Fruit fly (Drosophila melanogaster) whole organism: ENCODE results near the gene dbf.

ENCODE experiments used
- CG8478 ChIP-seq: fragments of >200 bp; optimal IDR thresholded peaks from 2 replicates; lab custom pipeline; 2018; ENCODE audit warnings: inconsistent platforms
- Dll ChIP-seq: fragments of >200 bp; optimal IDR thresholded peaks from 2 replicates; lab custom pipeline; 2017
- EcR ChIP-seq, 2 experiments: fragments of >200 bp; optimal IDR thresholded peaks; 2 replicates each; lab custom pipeline; 2017; ENCODE audit warnings: missing biosample characterization in 2 of 2, missing genetic modification characterization in 2 of 2, missing genetic modification reagents in 2 of 2
- pan ChIP-seq: fragments of >200 bp; optimal IDR thresholded peaks from 2 replicates; lab custom pipeline; 2017
- psq ChIP-seq: fragments of >200 bp; optimal IDR thresholded peaks from 2 replicates; lab custom pipeline; 2017
- usp ChIP-seq: fragments of >200 bp; optimal IDR thresholded peaks from 2 replicates; lab custom pipeline; 2017; ENCODE audit warnings: missing biosample characterization, missing genetic modification characterization, mixed read lengths

The dbf gene

DNA sequence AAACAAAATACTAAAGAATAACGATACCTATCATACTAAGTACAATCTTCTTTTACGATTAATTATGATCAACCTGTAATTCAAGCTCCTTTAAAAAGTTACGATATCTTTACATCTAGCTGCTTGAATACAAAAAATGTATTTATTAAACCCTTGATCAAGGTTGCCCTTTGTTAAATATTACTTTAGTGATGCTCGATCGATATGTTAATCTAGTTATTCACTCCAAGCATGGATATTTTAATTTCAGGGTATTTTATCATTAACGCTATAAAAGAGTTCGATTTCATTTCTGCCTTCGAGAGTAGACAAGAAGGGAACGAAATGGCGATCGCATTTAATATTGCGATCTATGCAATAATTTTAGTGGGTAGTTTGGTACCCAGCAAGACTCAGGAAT, 7.7 kb upstream of the dbf start, which contains the start of gene CG18284:
CG18284 (plus strand) TSS at position 301 of the 400 bp plus-strand sequence.
- no peak for TF ChIP-seq Dll (lab: Kevin White, UChicago)
- no peak for TF ChIP-seq CG8478 (lab: Kevin White, UChicago)
- no peak for TF ChIP-seq psq (lab: Kevin White, UChicago)
- TF ChIP-seq pan (lab: Kevin White, UChicago): no peak
- TF ChIP-seq EcR (GFP tag; optimal IDR thresholded peaks at IDR 0.05; lab: Kevin White, UChicago): no peak
- no peak for TF ChIP-seq usp (GFP tag; lab: Kevin White, UChicago)

DNA sequence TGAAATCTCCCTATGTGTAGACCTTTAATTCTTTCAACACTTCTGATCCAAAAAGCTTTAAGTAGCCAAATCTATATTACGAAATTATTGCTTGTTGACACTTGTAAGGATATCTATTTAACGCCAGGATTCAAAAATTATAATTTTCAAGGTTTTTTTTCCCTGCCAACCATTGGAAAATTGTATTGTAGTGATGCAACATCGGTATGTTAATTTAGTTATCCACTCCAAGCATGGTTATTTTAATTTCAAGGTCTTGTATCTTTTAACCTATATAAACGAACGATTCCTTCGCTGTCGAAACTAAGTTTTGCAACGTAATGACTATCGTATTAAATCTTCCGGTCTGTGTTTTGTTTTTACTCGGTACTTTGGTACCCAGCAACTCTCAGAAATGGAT, 5.3 kb upstream of the dbf start, which contains the start of gene CG17097:
CG17097 (plus strand) TSS at position 301 of the 400 bp plus-strand sequence.
- no peak for TF ChIP-seq usp (GFP tag; lab: Kevin White, UChicago)
- no peak for TF ChIP-seq EcR (GFP tag; optimal IDR thresholded peaks at IDR 0.05; lab: Kevin White, UChicago)
- no peak for TF ChIP-seq pan (lab: Kevin White, UChicago)
- TF ChIP-seq CG8478 (lab: Kevin White, UChicago): no peak
- TF ChIP-seq Dll (lab: Kevin White, UChicago): no peak
- TF ChIP-seq psq (lab: Kevin White, UChicago): no peak

DNA sequence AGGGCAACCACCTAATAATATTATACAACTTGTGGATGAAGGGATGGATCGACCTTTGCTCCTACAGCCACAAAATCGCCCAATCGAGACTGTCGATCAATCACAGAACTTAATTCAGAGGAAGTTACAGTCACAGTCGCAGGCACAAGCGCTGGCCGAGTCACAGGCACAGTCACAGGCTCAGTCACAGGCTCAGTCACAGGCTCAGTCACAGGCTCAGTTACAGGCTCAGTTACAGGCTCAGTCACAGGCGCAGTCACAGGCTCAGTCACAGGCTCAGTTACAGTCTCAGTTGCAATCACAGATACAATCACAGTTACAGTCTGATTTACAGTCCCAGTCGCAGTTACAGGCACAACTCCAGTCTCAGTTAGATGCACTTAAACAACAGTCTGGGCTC, 4.7 kb upstream of the dbf start:
- TF ChIP-seq pan (lab: Kevin White, UChicago) (no peak), usp (GFP tag; lab: Kevin White, UChicago) (no peak), psq (lab: Kevin White, UChicago) (no peak), EcR (GFP tag; optimal IDR thresholded peaks at IDR 0.05; lab: Kevin White, UChicago) (no peak), Dll (lab: Kevin White, UChicago) (no peak), CG8478 (lab: Kevin White, UChicago) (no peak)

DNA sequence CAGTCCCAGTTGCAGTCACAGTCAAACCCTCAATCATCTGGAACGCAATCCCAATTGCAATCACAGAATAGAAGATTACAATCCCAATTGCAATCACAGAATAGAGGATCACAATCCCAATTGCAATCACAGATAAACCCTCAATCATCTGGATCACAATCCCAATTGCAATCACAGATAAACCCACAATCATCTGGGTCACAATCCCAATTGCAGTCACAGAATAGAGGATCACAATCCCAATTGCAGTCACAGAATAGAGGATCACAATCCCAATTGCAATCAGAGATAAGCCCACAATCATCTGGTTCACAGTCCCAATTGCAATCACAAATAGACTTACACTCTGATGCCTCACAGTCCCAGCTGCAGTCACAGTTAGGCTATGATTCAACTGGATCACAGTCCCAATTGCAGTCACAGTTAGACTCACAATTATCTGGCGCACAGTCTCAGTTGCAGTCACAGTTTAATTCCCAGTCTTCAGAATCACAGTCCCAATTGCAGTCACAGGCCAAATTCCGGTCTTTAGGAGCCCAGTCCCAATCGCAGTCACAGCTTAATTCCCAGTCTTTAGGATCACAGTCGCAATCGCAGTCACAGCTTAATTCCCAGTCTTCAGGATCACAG, 3.6 kb upstream of the dbf start:
- TF ChIP-seq psq (lab: Kevin White, UChicago): no peak
- no peak for TF ChIP-seq pan (lab: Kevin White, UChicago)
- TF ChIP-seq Dll (lab: Kevin White, UChicago): no peak
- no peak for TF ChIP-seq EcR (GFP tag; optimal IDR thresholded peaks at IDR 0.05; lab: Kevin White, UChicago)
- no peak for TF ChIP-seq CG8478 (lab: Kevin White, UChicago)
- TF ChIP-seq usp (GFP tag; lab: Kevin White, UChicago): no peak

DNA sequence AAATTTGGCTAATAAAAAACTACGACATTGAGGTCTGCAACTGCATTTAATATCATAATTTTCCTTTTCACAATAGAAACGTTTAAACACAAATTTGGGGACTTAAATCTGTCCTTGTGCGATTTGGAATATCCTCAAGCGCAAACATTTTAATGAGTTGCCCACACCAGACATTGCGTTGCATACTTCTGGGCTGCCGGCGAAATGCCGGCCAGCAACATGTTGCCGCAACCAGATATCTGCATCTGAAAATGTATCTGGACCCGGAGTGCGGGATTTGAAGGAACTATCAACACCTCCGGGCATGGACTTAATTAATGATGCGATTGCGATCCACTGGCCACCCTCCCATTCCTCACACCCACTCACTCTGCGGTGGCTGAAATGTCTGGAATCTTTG, 3.1 kb downstream of the dbf start:
- TF ChIP-seq CG8478 (lab: Kevin White, UChicago): no peak
- TF ChIP-seq EcR (GFP tag; optimal IDR thresholded peaks at IDR 0.05; lab: Kevin White, UChicago): no peak
- TF ChIP-seq psq (lab: Kevin White, UChicago): no peak
- no peak for TF ChIP-seq usp (GFP tag; lab: Kevin White, UChicago)
- no peak for TF ChIP-seq pan (lab: Kevin White, UChicago)
- TF ChIP-seq Dll (lab: Kevin White, UChicago): no peak

DNA sequence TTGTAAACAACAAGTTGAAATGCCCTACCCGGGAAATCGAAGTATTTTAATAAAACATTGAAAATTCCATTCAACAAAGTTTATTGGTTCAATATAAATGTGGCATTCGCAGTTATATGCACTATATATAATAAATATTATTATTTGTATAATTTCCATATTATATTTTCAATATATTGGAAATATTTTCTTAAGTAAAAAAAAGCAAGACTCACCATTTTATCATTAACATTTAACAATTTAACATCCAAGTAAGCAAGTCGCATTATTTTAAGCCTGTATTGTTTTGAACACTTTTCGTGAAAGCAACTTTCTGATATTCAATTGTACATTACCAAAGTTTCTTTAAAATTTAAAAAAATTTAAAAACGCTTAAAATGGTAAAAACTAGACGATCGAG, 6.6 kb downstream of the dbf start, which contains the start of gene CG45690:
CG45690 (plus strand) TSS at position 301 of the 400 bp plus-strand sequence.
- no peak for TF ChIP-seq CG8478 (lab: Kevin White, UChicago)
- no peak for TF ChIP-seq EcR (GFP tag; optimal IDR thresholded peaks at IDR 0.05; lab: Kevin White, UChicago)
- TF ChIP-seq Dll (lab: Kevin White, UChicago): no peak
- no peak for TF ChIP-seq usp (GFP tag; lab: Kevin White, UChicago)
- no peak for TF ChIP-seq pan (lab: Kevin White, UChicago)
- TF ChIP-seq psq (lab: Kevin White, UChicago): no peak

DNA sequence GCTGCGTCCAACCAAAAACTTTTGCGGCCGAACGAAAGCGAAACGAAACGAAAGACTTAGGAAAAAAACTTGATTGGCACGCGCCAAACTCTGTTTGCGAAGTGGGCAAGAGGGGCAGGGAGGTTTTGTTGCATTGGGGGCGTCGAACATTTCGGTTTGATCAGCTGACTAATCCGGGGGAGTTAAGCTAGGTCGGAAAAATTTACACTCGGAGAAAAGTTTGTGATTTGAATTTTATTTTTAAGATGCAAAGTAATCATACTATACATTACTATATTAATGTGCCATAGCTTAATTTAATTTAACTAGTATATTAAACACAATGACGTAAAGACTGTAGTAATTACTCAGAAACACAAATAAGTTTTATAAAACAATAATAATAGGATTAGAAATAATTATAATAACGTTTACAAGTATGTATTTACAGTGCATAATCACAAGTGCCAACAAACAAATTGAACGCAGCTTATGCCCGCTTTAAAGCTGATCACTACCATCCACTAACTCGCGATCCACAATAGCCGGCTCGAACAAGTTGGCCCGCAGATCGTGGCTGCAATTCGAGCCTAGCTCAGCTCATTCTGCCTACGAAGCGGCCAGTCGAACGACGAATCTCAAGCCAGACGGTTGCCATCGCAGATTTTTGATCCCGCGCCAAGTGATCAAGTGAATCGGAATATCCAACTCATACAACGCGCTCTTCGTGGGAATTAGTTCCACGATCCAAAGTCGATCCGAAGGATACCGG, 10.3 kb downstream of the dbf start, which contains the start of gene CG31871:
CG31871 (plus strand) TSS at position 592 of the 751 bp plus-strand sequence.
- no peak for TF ChIP-seq EcR (GFP tag; optimal IDR thresholded peaks at IDR 0.05; lab: Kevin White, UChicago)
- no peak for TF ChIP-seq Dll (lab: Kevin White, UChicago)

DNA sequence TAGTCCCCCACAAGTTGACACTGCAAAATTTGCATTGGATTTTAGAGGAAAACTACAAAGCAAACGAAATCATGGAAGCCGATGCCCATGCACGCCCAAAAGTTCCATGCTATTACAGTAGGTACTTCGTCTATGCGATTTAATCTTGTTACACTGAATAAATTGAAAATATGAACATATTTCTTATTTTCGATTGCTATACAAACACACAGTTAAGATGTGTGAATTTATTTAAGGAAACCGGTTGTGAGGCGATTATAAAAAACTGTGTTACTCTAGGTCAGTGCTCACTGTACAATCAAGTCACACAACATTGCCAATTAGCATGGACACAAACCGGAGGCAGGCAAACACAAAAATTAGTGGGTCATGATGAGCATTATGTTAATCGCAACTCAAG, 14.2 kb downstream of the dbf start:
- TF ChIP-seq pan (lab: Kevin White, UChicago) (no peak), CG8478 (lab: Kevin White, UChicago) (no peak), EcR (GFP tag; optimal IDR thresholded peaks at IDR 0.05; lab: Kevin White, UChicago) (no peak), usp (GFP tag; lab: Kevin White, UChicago) (no peak), Dll (lab: Kevin White, UChicago) (no peak), psq (lab: Kevin White, UChicago) (no peak)

DNA sequence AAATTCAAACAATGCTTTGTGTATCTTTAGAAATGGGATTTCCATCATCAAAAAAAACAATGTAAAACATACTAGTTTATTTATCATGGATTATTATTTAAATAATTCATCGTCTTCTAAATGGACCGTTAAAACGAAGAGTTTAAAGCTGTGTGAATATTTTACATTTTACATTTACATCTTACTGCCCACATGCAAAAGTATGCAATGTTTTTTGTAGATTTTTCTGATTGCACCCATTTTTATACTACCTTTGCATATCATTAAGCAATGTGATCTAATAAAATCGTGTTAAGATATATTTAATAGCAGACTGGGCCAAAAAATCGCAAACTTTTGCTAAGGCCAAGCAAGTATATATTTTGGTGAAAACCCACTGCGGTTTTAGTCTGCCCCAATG, 20.1 kb downstream of the dbf start:
- no peak for TF ChIP-seq Dll (lab: Kevin White, UChicago)
- no peak for TF ChIP-seq pan (lab: Kevin White, UChicago)
- no peak for TF ChIP-seq EcR (GFP tag; optimal IDR thresholded peaks at IDR 0.05; lab: Kevin White, UChicago)
- no peak for TF ChIP-seq psq (lab: Kevin White, UChicago)
- no peak for TF ChIP-seq CG8478 (lab: Kevin White, UChicago)

DNA sequence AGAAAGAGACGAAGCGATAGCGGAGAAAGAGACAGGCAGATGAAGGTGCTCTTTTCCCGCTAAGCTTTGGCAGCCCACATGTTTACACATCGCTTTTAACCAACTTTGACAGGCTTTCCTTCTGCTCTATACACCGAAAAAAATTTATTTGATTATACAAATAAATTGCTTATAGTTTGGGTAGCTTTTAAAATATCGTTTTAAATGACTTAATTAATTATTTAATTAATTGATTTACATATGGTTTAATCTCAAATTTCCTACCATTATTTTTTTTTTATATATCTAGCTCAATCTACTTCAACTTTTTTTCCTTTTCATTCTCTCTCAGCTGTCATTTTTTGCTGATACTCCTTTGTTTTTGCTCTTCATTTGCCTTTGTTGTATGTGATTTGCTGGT, 21.6 kb downstream of the dbf start:
- TF ChIP-seq Dll (lab: Kevin White, UChicago): no peak
- no peak for TF ChIP-seq pan (lab: Kevin White, UChicago)
- no peak for TF ChIP-seq EcR (GFP tag; optimal IDR thresholded peaks at IDR 0.05; lab: Kevin White, UChicago)

DNA sequence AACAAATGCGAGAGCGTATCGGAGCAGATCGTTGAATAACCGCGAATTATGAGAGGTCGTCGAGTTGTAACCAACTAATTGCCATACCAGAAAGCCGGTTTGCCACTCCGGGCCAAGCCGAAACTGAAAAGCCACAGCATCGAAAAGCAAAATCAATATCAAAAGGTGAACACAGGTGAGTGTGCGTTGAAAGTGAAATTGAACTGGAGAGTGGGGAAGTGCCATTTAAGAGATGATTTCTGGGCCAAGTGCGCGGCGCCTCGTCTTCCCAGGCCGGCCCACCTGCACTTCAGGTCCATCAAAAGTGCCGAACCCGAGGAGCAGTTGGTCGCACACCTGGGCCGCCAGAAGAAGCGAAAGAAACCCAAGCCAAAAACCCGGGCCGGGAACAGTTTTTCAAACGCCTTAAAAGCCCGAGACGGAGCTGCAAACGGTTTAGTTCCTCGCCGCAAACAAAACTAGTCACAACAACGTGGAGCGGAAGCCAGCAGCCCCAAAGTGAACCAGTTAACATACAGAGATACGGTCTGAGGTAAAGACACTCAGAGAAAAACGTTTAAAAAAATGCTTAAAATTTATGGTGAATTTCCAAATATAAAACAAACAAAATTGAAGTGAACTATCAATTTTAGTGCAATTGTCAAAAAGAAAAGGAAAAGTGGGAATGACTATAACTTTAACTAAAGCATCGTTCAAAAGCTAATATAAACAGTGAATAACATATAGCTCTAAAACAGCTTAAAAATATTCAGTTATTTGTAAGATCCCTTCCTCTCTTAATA, 25.7 kb downstream of the dbf start, which contains the start of gene CG17104:
CG17104 (plus strand) TSS at position 266 of the 782 bp plus-strand sequence.
- no peak for TF ChIP-seq psq (lab: Kevin White, UChicago)
- no peak for TF ChIP-seq usp (GFP tag; lab: Kevin White, UChicago)
- TF ChIP-seq CG8478 (lab: Kevin White, UChicago): no peak
- no peak for TF ChIP-seq pan (lab: Kevin White, UChicago)
- TF ChIP-seq Dll (lab: Kevin White, UChicago): no peak
- no peak for TF ChIP-seq EcR (GFP tag; optimal IDR thresholded peaks at IDR 0.05; lab: Kevin White, UChicago)
